Fruit fly (Drosophila melanogaster): Measurements from ENCODE around the gene vn.
A peak's percentile ranks its signal among the peaks of the same experiment; 100 is the strongest.

The vn gene

DNA sequence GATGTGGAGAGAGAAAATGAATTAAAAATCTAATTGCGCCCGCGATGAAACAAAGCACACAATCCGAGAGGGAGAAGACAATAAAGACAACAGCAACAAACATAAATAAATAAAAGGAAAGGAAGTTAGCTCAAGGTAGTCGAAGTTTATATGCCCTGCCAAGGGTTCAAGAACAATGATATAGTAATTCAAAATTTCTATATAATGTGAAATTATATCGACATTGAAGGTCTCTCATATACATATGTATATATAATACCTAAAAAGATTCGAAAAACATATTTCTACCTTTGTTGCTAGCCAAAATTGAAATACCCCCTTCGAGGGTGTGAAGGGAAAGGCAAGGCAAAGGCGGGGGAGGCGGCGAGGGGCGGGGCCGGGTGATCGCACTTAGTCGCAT, 4.6 kb downstream of the vn start (continued):
- TF ChIP-seq btn (GFP tag; optimal IDR thresholded peaks at IDR 0.05) (no peak), tll (GFP tag; optimal IDR thresholded peaks at IDR 0.05) (no peak), ranshi (GFP tag; IDR thresholded peaks at IDR 0.05) (no peak), CG15696 (tag; optimal IDR thresholded peaks at IDR 0.05) (no peak), bsh (GFP tag; optimal IDR thresholded peaks at IDR 0.05) (peak in 1 of 2 experiments; percentile 44), HHEX (GFP tag; optimal IDR thresholded peaks at IDR 0.05) (no peak), Hr39 (optimal IDR thresholded peaks at IDR 0.05) (peak; percentile 33), tna (GFP tag; IDR thresholded peaks at IDR 0.05; ENCODE audit: partially characterized antibody) (no peak), CG33557 (GFP tag; optimal IDR thresholded peaks at IDR 0.05) (no peak), Vsx1 (GFP tag; optimal IDR thresholded peaks at IDR 0.05) (no peak), Kr (GFP tag; optimal IDR thresholded peaks at IDR 0.05) (no peak), phol (tag; optimal IDR thresholded peaks at IDR 0.05) (peak; percentile 19), CG10565 (GFP tag; optimal IDR thresholded peaks at IDR 0.05) (no peak), D19A (tag; optimal IDR thresholded peaks at IDR 0.05) (peak; percentile 93), CG1603 (tag; optimal IDR thresholded peaks at IDR 0.05) (no peak), D (optimal IDR thresholded peaks at IDR 0.05) (no peak), D (GFP tag; optimal IDR thresholded peaks at IDR 0.05) (peak; percentile 31), CG10321 (GFP tag; IDR thresholded peaks at IDR 0.05) (no peak), CG34224 (GFP tag; IDR thresholded peaks at IDR 0.05; ENCODE audit: partially characterized antibody) (no peak), Hr51 (GFP tag; optimal IDR thresholded peaks at IDR 0.05) (no peak), CG1024 (GFP tag; IDR thresholded peaks at IDR 0.05) (no peak), CG18262 (tag; optimal IDR thresholded peaks at IDR 0.05) (peak; percentile 39), az2 (GFP tag; optimal IDR thresholded peaks at IDR 0.05) (no peak), CG9437 (GFP tag; optimal IDR thresholded peaks at IDR 0.05) (no peak), amos (GFP tag; IDR thresholded peaks at IDR 0.05; ENCODE audit: partially characterized antibody) (no peak), CG3726 (GFP tag; IDR thresholded peaks at IDR 0.05) (no peak), CG12299 (tag; optimal IDR thresholded peaks at IDR 0.05) (no peak), ash1 (GFP tag; optimal IDR thresholded peaks at IDR 0.05) (no peak), disco-r (GFP tag; optimal IDR thresholded peaks at IDR 0.05) (no peak), hb (GFP tag; IDR thresholded peaks at IDR 0.05; ENCODE audit: partially characterized antibody) (no peak), chinmo (GFP tag; IDR thresholded peaks at IDR 0.05; ENCODE audit: partially characterized antibody) (no peak), schlank (tag; optimal IDR thresholded peaks at IDR 0.05) (no peak), vfl (GFP tag; optimal IDR thresholded peaks at IDR 0.05) (no peak), dmrt11E (tag; optimal IDR thresholded peaks at IDR 0.05) (peak; percentile 51), pum (GFP tag; optimal IDR thresholded peaks at IDR 0.05) (no peak), Ssrp (tag; optimal IDR thresholded peaks at IDR 0.05) (peak; percentile 14), pnt (GFP tag; optimal IDR thresholded peaks at IDR 0.05) (no peak), CG7987 (GFP tag; optimal IDR thresholded peaks at IDR 0.05) (no peak), CG8388 (GFP tag; optimal IDR thresholded peaks at IDR 0.05) (no peak), gem (tag; optimal IDR thresholded peaks at IDR 0.05) (peak; percentile 42), Meics (GFP tag; optimal IDR thresholded peaks at IDR 0.05) (no peak), stc (GFP tag; IDR thresholded peaks at IDR 0.05) (no peak), lola (GFP tag; optimal IDR thresholded peaks at IDR 0.05) (peak in 1 of 3 experiments; percentile 29), CG10979 (tag; optimal IDR thresholded peaks at IDR 0.05) (peak; percentile 42), kah (GFP tag; optimal IDR thresholded peaks at IDR 0.05) (no peak), CG18011 (GFP tag; optimal IDR thresholded peaks at IDR 0.05) (no peak), Gsc (GFP tag; IDR thresholded peaks at IDR 0.05) (no peak), gro (GFP tag; optimal IDR thresholded peaks at IDR 0.05) (no peak), CG2712 (tag; optimal IDR thresholded peaks at IDR 0.05) (peak; percentile 41), vvl (GFP tag; IDR thresholded peaks at IDR 0.05) (0 out of 2 replicates have a peak, but pooled peaks have one; percentile 10)

Data from whole organism, embryonic.